Worm (Caenorhabditis elegans) whole organism, L4 larva: ENCODE data around the gene arrd-3.

Experiments used
- T26A8.4 ChIP-seq: fragments of 200-800 bp; sonication (Bioruptor generic); IDR thresholded peaks from 2 replicates; pipeline ENCODE4 v1.3.6; 2022; ENCODE audit warnings: missing genetic modification characterization, missing compliant biosample characterization
- ZK546.5 ChIP-seq, 2 experiments: sonication (generic microtip); optimal IDR thresholded peaks; 2 replicates each; lab custom pipeline; 2017; ENCODE audit warnings: missing biosample characterization in 2 of 2, missing genetic modification characterization in 2 of 2
- aha-1 ChIP-seq: fragments of 150-350 bp; peaks from one replicate; lab custom pipeline; 2014; ENCODE audit warnings: missing biosample characterization, missing genetic modification characterization
- ceh-82 ChIP-seq: sonication (generic microtip); optimal IDR thresholded peaks from 2 replicates; lab custom pipeline; 2017; ENCODE audit warnings: missing biosample characterization, missing genetic modification characterization
- fos-1 ChIP-seq: fragments of 150-350 bp; optimal IDR thresholded peaks from 2 replicates; lab custom pipeline; 2014; ENCODE audit warnings: missing biosample characterization, missing genetic modification characterization
- mep-1 ChIP-seq: fragments of 150-350 bp; sonication (generic microtip); optimal IDR thresholded peaks from 3 replicates; lab custom pipeline; 2014; ENCODE audit warnings: missing biosample characterization, missing genetic modification characterization
- nhr-10 ChIP-seq: fragments of 150-350 bp; optimal IDR thresholded peaks from 2 replicates; lab custom pipeline; 2014; ENCODE audit warnings: missing biosample characterization, missing genetic modification characterization
- nhr-77 ChIP-seq: fragments of 150-350 bp; optimal IDR thresholded peaks from 2 replicates; lab custom pipeline; 2014; ENCODE audit warnings: missing biosample characterization, missing genetic modification characterization

DNA sequence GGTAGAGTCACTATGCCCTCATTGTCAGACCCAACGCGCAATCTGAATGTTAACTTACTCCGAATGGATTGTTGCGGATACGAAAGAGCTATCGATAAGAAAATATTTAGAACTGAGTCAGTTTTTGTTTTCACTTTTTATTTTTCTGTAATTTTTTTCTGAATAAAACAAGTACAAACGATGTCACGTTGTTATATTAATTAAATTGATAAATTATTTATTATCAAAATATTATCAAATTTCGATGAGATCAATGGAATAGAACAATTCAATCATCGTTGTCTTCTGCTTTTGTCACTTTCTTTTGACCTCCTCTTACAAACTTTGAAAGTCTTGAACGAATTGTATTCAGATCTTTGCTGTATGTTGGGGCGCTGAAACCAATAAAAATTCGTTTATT is 5.3 kb upstream of the arrd-3 start, which contains the start of gene mpz-6:
- no peak for TF ChIP-seq nhr-10
- TF ChIP-seq fos-1 (tag; lab: Kevin White, UChicago): no peak
- no peak for TF ChIP-seq ceh-82 (tag; lab: Kevin White, UChicago)
- TF ChIP-seq T26A8.4 (GFP tag; lab: Robert Waterston, UW): no peak
- TF ChIP-seq mep-1: no peak
- TF ChIP-seq aha-1 (tag; lab: Kevin White, UChicago): no peak
- TF ChIP-seq ZK546.5 (tag; optimal IDR thresholded peaks at IDR 0.05; lab: Kevin White, UChicago): no peak
- TF ChIP-seq nhr-77: no peak
